Fruit fly (Drosophila melanogaster): Measurements from ENCODE around the gene grn.

The grn gene

DNA sequence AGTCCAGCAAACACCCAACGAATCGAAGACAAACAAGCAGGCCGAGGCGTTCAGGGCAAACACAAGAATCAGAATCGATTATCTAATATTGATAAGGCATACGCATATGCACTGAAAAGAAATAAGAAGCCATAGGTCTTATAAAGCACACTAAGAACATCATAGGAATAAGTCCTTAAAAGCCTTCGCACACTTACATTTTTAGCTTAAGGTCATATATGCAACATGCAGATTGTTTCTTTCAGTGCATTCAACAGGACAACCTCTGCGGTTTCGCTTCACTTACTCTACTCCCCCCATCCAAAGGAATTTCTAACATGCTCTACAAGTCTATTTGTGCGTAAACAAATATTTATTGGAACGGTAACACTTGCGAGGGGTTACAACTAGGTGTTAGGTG, 31.4 kb upstream of the grn start (continued):
- TF ChIP-seq sr (GFP tag; IDR thresholded peaks at IDR 0.05) (0 out of 3 replicates have a peak, but pooled peaks have one; percentile 12), fd102C (GFP tag; optimal IDR thresholded peaks at IDR 0.05) (peak; percentile 55), p53 (GFP tag; optimal IDR thresholded peaks at IDR 0.05) (peak; percentile 3), CG1024 (GFP tag; IDR thresholded peaks at IDR 0.05) (peak; percentile 55; the same call in 1 of the 2 replicates), croc (GFP tag; conservative IDR thresholded peaks at IDR 0.05) (peak; percentile 26; the same call in 2 of the 3 replicates), CG17802 (tag; optimal IDR thresholded peaks at IDR 0.05) (peak; percentile 34), CG11504 (tag; optimal IDR thresholded peaks at IDR 0.05) (peak; percentile 55), CG4730 (GFP tag; IDR thresholded peaks at IDR 0.05) (0 out of 2 replicates have a peak, but pooled peaks have one; percentile 28), tll (GFP tag; optimal IDR thresholded peaks at IDR 0.05) (peak in 1 of 2 experiments; percentile 66), Mad (GFP tag; optimal IDR thresholded peaks at IDR 0.05) (peak; percentile 21), stwl (tag; optimal IDR thresholded peaks at IDR 0.05) (no peak), otp (GFP tag; IDR thresholded peaks at IDR 0.05) (peak; percentile 66), CG10959 (GFP tag; IDR thresholded peaks at IDR 0.05) (peak; percentile 58), ewg (GFP tag; optimal IDR thresholded peaks at IDR 0.05) (peak; percentile 41), Doc3 (GFP tag; IDR thresholded peaks at IDR 0.05; ENCODE audit: partially characterized antibody) (no peak), ind (GFP tag; optimal IDR thresholded peaks at IDR 0.05) (peak; percentile 54), ranshi (GFP tag; IDR thresholded peaks at IDR 0.05) (peak; percentile 30; the same call in 1 of the 2 replicates), hbn (GFP tag; IDR thresholded peaks at IDR 0.05; ENCODE audit: partially characterized antibody) (no peak), zf30C (GFP tag; optimal IDR thresholded peaks at IDR 0.05) (peak; percentile 67), Blimp-1 (GFP tag; optimal IDR thresholded peaks at IDR 0.05) (peak; percentile 67), CG1832 (GFP tag; optimal IDR thresholded peaks at IDR 0.05) (no peak), chn (GFP tag; optimal IDR thresholded peaks at IDR 0.05) (peak; percentile 61), dm (GFP tag; optimal IDR thresholded peaks at IDR 0.05) (no peak), so (GFP tag; IDR thresholded peaks at IDR 0.05) (no peak), fd64A (GFP tag; optimal IDR thresholded peaks at IDR 0.05) (peak; percentile 48), Med (GFP tag) (peak; percentile 91), tin (GFP tag; optimal IDR thresholded peaks at IDR 0.05) (peak; percentile 45), Eip74EF (GFP tag; optimal IDR thresholded peaks at IDR 0.05) (no peak), CG17912 (GFP tag; optimal IDR thresholded peaks at IDR 0.05) (no peak), Lim3 (GFP tag; IDR thresholded peaks at IDR 0.05) (no peak), Six4 (GFP tag; optimal IDR thresholded peaks at IDR 0.05) (no peak), chif (GFP tag; optimal IDR thresholded peaks at IDR 0.05) (peak; percentile 48 to 80), crc (GFP tag; optimal IDR thresholded peaks at IDR 0.05) (no peak), Abd-B (GFP tag; optimal IDR thresholded peaks at IDR 0.05) (peak; percentile 17), shn (GFP tag; optimal IDR thresholded peaks at IDR 0.05) (peak; percentile 52), HLH3B (GFP tag; IDR thresholded peaks at IDR 0.05) (peak; percentile 50; the same call in 1 of the 2 replicates), H15 (GFP tag; IDR thresholded peaks at IDR 0.05) (peak; percentile 28; the same call in 1 of the 3 replicates), aop (GFP tag; IDR thresholded peaks at IDR 0.05) (no peak), Mes4 (GFP tag; optimal IDR thresholded peaks at IDR 0.05) (peak; percentile 62), nerfin-1 (tag; optimal IDR thresholded peaks at IDR 0.05) (peak; percentile 45), CG2199 (GFP tag; IDR thresholded peaks at IDR 0.05) (0 out of 3 replicates have a peak, but pooled peaks have one; percentile 45), CG8359 (GFP tag; optimal IDR thresholded peaks at IDR 0.05; ENCODE audit: borderline replicate concordance) (peak; percentile 55), CG17328 (GFP tag; IDR thresholded peaks at IDR 0.05) (peak; percentile 72), jigr1 (GFP tag; IDR thresholded peaks at IDR 0.05) (0 out of 3 replicates have a peak, but pooled peaks have one; percentile 33), bcd (GFP tag; optimal IDR thresholded peaks at IDR 0.05) (peak; percentile 23), sc (optimal IDR thresholded peaks at IDR 0.05) (no peak), sc (GFP tag; optimal IDR thresholded peaks at IDR 0.05) (peak; percentile 63), crol (GFP tag; IDR thresholded peaks at IDR 0.05) (peak; percentile 49), psq (GFP tag; optimal IDR thresholded peaks at IDR 0.05) (peak; percentile 15), Asciz (GFP tag; optimal IDR thresholded peaks at IDR 0.05) (peak; percentile 43)

All from whole organism, embryonic.